Worm (Caenorhabditis elegans) whole organism, L1 larva: Measurements from ENCODE around the gene T23F2.3.

Source experiments
- efl-1 ChIP-seq, 4 experiments: fragments of 150-350 bp; optimal IDR thresholded peaks in 3 of 4; peaks in 1 of 4; 1 replicate in 1 of 4; 2 replicates in 3 of 4; lab custom pipeline; 2014; ENCODE audit warnings: missing biosample characterization in 2 of 4, missing genetic modification characterization in 2 of 4, missing genetic modification reagents in 2 of 4
- fos-1 ChIP-seq: fragments of 150-350 bp; optimal IDR thresholded peaks from 2 replicates; lab custom pipeline; 2014; ENCODE audit warnings: missing biosample characterization, missing genetic modification characterization
- lin-39 ChIP-seq: fragments of 150-350 bp; optimal IDR thresholded peaks from 2 replicates; lab custom pipeline; 2014; ENCODE audit warnings: missing biosample characterization, missing genetic modification reagents, missing genetic modification characterization
- nhr-11 ChIP-seq: fragments of 150-350 bp; optimal IDR thresholded peaks from 2 replicates; lab custom pipeline; 2014; ENCODE audit warnings: missing biosample characterization, missing genetic modification characterization
- nhr-20 ChIP-seq: sonication (generic microtip); optimal IDR thresholded peaks from 2 replicates; lab custom pipeline; 2016; ENCODE audit warnings: mild to moderate bottlenecking, missing genetic modification characterization, missing compliant biosample characterization
- skn-1 ChIP-seq: fragments of 150-350 bp; optimal IDR thresholded peaks from 2 replicates; lab custom pipeline; 2014; ENCODE audit warnings: missing biosample characterization, missing genetic modification characterization
- snu-23 ChIP-seq: sonication (generic microtip); optimal IDR thresholded peaks from 2 replicates; lab custom pipeline; 2016; ENCODE audit warnings: missing genetic modification characterization, missing compliant biosample characterization
- xbp-1 ChIP-seq: sonication (generic microtip); optimal IDR thresholded peaks from 2 replicates; lab custom pipeline; 2016; ENCODE audit warnings: missing genetic modification characterization, missing compliant biosample characterization

DNA sequence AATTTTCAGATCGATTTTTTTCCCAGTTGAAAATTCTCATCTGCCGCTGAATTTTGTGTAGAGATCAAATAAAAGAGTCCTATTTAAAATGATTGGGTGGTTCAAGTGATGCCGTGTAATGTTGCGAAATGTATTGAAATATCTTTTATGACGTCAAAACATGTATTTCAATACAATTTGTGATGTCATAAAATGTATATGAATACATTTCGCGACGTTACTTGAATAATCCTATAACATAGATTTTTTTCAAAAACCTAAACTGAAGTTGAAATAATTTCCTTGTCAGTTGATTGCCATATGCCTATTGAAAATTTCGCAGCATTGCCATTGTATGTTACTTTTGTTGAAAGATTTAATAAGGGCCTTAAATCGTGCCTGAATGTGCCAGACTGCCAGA is 22.6 kb downstream of the T23F2.3 start, which contains the start of gene F55D1.1:
- TF ChIP-seq efl-1 (optimal IDR thresholded peaks at IDR 0.05; lab: Kevin White, UChicago) (no peak), efl-1 (GFP tag; optimal IDR thresholded peaks at IDR 0.05 in 1 of 2; lab: Kevin White, UChicago) (no peak), nhr-20 (tag; lab: Kevin White, UChicago) (no peak), nhr-11 (tag; lab: Kevin White, UChicago) (no peak), xbp-1 (no peak), skn-1 (no peak), lin-39 (tag; lab: Kevin White, UChicago) (no peak), snu-23 (GFP tag; lab: Kevin White, UChicago) (no peak), fos-1 (tag; lab: Kevin White, UChicago) (no peak)
